Worm (Caenorhabditis elegans) whole organism, L3 larva: ENCODE measurements around the gene pqn-83.

Experiments
- ZK546.5 ChIP-seq: sonication (generic microtip); optimal IDR thresholded peaks from 2 replicates; lab custom pipeline; 2017; ENCODE audit warnings: missing biosample characterization, missing genetic modification characterization
- aly-2 ChIP-seq: fragments of 150-350 bp; optimal IDR thresholded peaks from 2 replicates; lab custom pipeline; 2014; ENCODE audit warnings: missing biosample characterization, missing genetic modification characterization
- ceh-28 ChIP-seq: fragments of 150-350 bp; optimal IDR thresholded peaks from 2 replicates; lab custom pipeline; 2014; ENCODE audit warnings: missing biosample characterization, missing genetic modification reagents, missing genetic modification characterization
- ceh-9 ChIP-seq: sonication (generic microtip); optimal IDR thresholded peaks from 2 replicates; lab custom pipeline; 2018; ENCODE audit warnings: missing biosample characterization, missing genetic modification characterization
- egl-27 ChIP-seq: sonication (generic microtip); optimal IDR thresholded peaks from 4 replicates; lab custom pipeline; 2017; ENCODE audit warnings: missing biosample characterization, missing genetic modification reagents, missing genetic modification characterization
- fkh-2 ChIP-seq: fragments of 150-350 bp; optimal IDR thresholded peaks from 2 replicates; lab custom pipeline; 2014; ENCODE audit warnings: missing biosample characterization, missing genetic modification reagents, missing genetic modification characterization
- pha-4 ChIP-seq: fragments of 150-350 bp; optimal IDR thresholded peaks from 2 replicates; lab custom pipeline; 2014; ENCODE audit warnings: missing biosample characterization, missing genetic modification reagents, missing genetic modification characterization
- sea-2 ChIP-seq: fragments of 150-350 bp; sonication (generic microtip); optimal IDR thresholded peaks from 4 replicates; lab custom pipeline; 2014; ENCODE audit warnings: missing biosample characterization, missing genetic modification reagents, missing genetic modification characterization
- tbx-2 ChIP-seq: sonication (generic microtip); optimal IDR thresholded peaks from 2 replicates; lab custom pipeline; 2016; ENCODE audit warnings: mild to moderate bottlenecking, missing genetic modification characterization, missing compliant biosample characterization
- ztf-11 ChIP-seq: fragments of 150-350 bp; optimal IDR thresholded peaks from 2 replicates; lab custom pipeline; 2014; ENCODE audit warnings: missing biosample characterization, missing genetic modification characterization

The pqn-83 gene

ce11 chrIII:13039739-13040138 is 59.5 kb downstream of the pqn-83 start, which contains the start of gene F54F12.2:
TSS of gene F54F12.2 (plus strand) at chrIII:13040039.
- TF ChIP-seq sea-2 (no peak), ceh-9 (tag; lab: Kevin White, UChicago) (no peak), tbx-2 (tag; lab: Kevin White, UChicago) (no peak), ceh-28 (tag; lab: Kevin White, UChicago) (no peak), pha-4 (no peak), aly-2 (tag; lab: Kevin White, UChicago) (no peak), fkh-2 (tag; lab: Kevin White, UChicago) (no peak), egl-27 (no peak), ZK546.5 (tag; lab: Kevin White, UChicago) (no peak), ztf-11 (tag; lab: Kevin White, UChicago) (no peak)
